Fruit fly (Drosophila melanogaster) whole organism, adult: ENCODE measurements around the gene CG11710.

ENCODE experiments used
- pad ChIP-seq: fragments of 200-800 bp; sonication (Bioruptor generic); optimal IDR thresholded peaks from 3 replicates; lab custom pipeline; 2017; ENCODE audit warnings: missing biosample characterization, missing genetic modification characterization, mild to moderate bottlenecking, moderate library complexity, missing genetic modification reagents
- tj ChIP-seq: fragments of 200-800 bp; sonication (Bioruptor generic); optimal IDR thresholded peaks from 3 replicates; lab custom pipeline; 2017; ENCODE audit warnings: missing biosample characterization, mild to moderate bottlenecking, missing genetic modification characterization, moderate library complexity

DNA sequence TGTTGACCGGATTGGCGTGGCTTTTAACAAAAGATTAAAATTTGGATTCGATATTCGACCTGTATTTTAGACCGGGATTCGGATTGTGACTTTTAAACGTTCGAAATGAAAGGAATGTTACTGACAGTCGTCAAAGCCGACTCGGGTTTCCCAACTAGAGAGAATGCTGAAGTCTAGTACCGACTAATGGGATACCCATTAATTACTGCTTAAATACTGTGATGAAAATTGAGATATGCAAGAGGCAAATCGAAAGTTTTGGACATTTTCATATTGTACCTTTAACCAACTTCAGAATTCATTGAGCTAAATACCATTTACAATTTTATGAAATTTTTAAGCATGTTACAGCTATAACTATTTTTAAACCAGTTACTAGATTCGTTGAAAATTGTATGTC is 15.4 kb downstream of the CG11710 start, which contains the start of gene CG15458:
- TF ChIP-seq pad (GFP tag; lab: Kevin White, UChicago) (no peak), tj (GFP tag; lab: Kevin White, UChicago) (no peak)
